Worm (Caenorhabditis elegans) whole organism, L3 larva: ENCODE data around the gene F15A4.10.

Source experiments
- R02D3.7 ChIP-seq: fragments of 150-350 bp; optimal IDR thresholded peaks from 2 replicates; lab custom pipeline; 2014; ENCODE audit warnings: missing biosample characterization, missing genetic modification characterization
- aly-2 ChIP-seq: fragments of 150-350 bp; optimal IDR thresholded peaks from 2 replicates; lab custom pipeline; 2014; ENCODE audit warnings: missing biosample characterization, missing genetic modification characterization
- ama-1 ChIP-seq: fragments of 150-350 bp; optimal IDR thresholded peaks from 2 replicates; lab custom pipeline; 2018
- ceh-16 ChIP-seq: sonication (generic microtip); optimal IDR thresholded peaks from 2 replicates; lab custom pipeline; 2017; ENCODE audit warnings: missing biosample characterization, missing genetic modification characterization
- ceh-28 ChIP-seq: fragments of 150-350 bp; optimal IDR thresholded peaks from 2 replicates; lab custom pipeline; 2014; ENCODE audit warnings: missing biosample characterization, missing genetic modification reagents, missing genetic modification characterization
- ceh-82 ChIP-seq: fragments of 150-350 bp; optimal IDR thresholded peaks from 2 replicates; lab custom pipeline; 2014; ENCODE audit warnings: missing biosample characterization, missing genetic modification characterization
- ceh-9 ChIP-seq: sonication (generic microtip); optimal IDR thresholded peaks from 2 replicates; lab custom pipeline; 2018; ENCODE audit warnings: missing biosample characterization, missing genetic modification characterization
- daf-12 ChIP-seq: fragments of 150-350 bp; optimal IDR thresholded peaks from 2 replicates; lab custom pipeline; 2014; ENCODE audit warnings: missing biosample characterization, missing genetic modification reagents, missing genetic modification characterization
- egl-27 ChIP-seq: sonication (generic microtip); optimal IDR thresholded peaks from 4 replicates; lab custom pipeline; 2017; ENCODE audit warnings: missing biosample characterization, missing genetic modification reagents, missing genetic modification characterization
- egl-5 ChIP-seq: fragments of 150-350 bp; optimal IDR thresholded peaks from 2 replicates; lab custom pipeline; 2017; ENCODE audit warnings: missing biosample characterization, missing genetic modification reagents, missing genetic modification characterization, inconsistent platforms
- elt-1 ChIP-seq: fragments of 150-350 bp; optimal IDR thresholded peaks from 2 replicates; lab custom pipeline; 2014; ENCODE audit warnings: missing biosample characterization, missing genetic modification characterization
- elt-2 ChIP-seq: sonication (generic microtip); optimal IDR thresholded peaks from 2 replicates; lab custom pipeline; 2016; ENCODE audit warnings: missing genetic modification reagents, mild to moderate bottlenecking, missing genetic modification characterization, missing compliant biosample characterization
- fkh-10 ChIP-seq: sonication (generic microtip); optimal IDR thresholded peaks from 2 replicates; lab custom pipeline; 2017; ENCODE audit warnings: missing biosample characterization, missing genetic modification reagents, missing genetic modification characterization
- fkh-2 ChIP-seq: fragments of 150-350 bp; optimal IDR thresholded peaks from 2 replicates; lab custom pipeline; 2014; ENCODE audit warnings: missing biosample characterization, missing genetic modification reagents, missing genetic modification characterization
- fos-1 ChIP-seq: fragments of 150-350 bp; optimal IDR thresholded peaks from 2 replicates; lab custom pipeline; 2014; ENCODE audit warnings: missing biosample characterization, missing genetic modification characterization
- hmg-11 ChIP-seq: sonication (generic microtip); optimal IDR thresholded peaks from 2 replicates; lab custom pipeline; 2016; ENCODE audit warnings: missing genetic modification characterization, missing compliant biosample characterization
- jun-1 ChIP-seq: fragments of 150-350 bp; optimal IDR thresholded peaks from 2 replicates; lab custom pipeline; 2014; ENCODE audit warnings: missing biosample characterization, missing genetic modification reagents, missing genetic modification characterization
- lin-39 ChIP-seq: fragments of 150-350 bp; optimal IDR thresholded peaks from 2 replicates; lab custom pipeline; 2018; ENCODE audit warnings: missing biosample characterization, missing genetic modification reagents, missing genetic modification characterization
- nhr-11 ChIP-seq: fragments of 150-350 bp; optimal IDR thresholded peaks from 2 replicates; lab custom pipeline; 2014; ENCODE audit warnings: missing biosample characterization, missing genetic modification characterization
- nhr-23 ChIP-seq: fragments of 150-350 bp; optimal IDR thresholded peaks from 2 replicates; lab custom pipeline; 2014; ENCODE audit warnings: missing biosample characterization, missing genetic modification reagents, missing genetic modification characterization
- nhr-237 ChIP-seq: fragments of 150-350 bp; optimal IDR thresholded peaks from 2 replicates; lab custom pipeline; 2014; ENCODE audit warnings: missing biosample characterization, missing genetic modification characterization
- nhr-25 ChIP-seq: sonication (generic microtip); optimal IDR thresholded peaks from 2 replicates; lab custom pipeline; 2017; ENCODE audit warnings: missing biosample characterization, missing genetic modification characterization
- pha-4 ChIP-seq: fragments of 150-350 bp; optimal IDR thresholded peaks from 2 replicates; lab custom pipeline; 2014; ENCODE audit warnings: missing biosample characterization, missing genetic modification reagents, missing genetic modification characterization
- pqm-1 ChIP-seq: fragments of 150-350 bp; optimal IDR thresholded peaks from 2 replicates; lab custom pipeline; 2017; ENCODE audit warnings: missing biosample characterization, missing genetic modification characterization, inconsistent platforms
- sea-2 ChIP-seq: fragments of 150-350 bp; sonication (generic microtip); optimal IDR thresholded peaks from 4 replicates; lab custom pipeline; 2014; ENCODE audit warnings: missing biosample characterization, missing genetic modification reagents, missing genetic modification characterization
- skn-1 ChIP-seq: fragments of 150-350 bp; optimal IDR thresholded peaks from 2 replicates; lab custom pipeline; 2014; ENCODE audit warnings: missing biosample characterization, missing genetic modification characterization
- snpc-4 ChIP-seq: fragments of 150-350 bp; optimal IDR thresholded peaks from 2 replicates; lab custom pipeline; 2014; ENCODE audit warnings: missing biosample characterization, missing genetic modification characterization
- tbx-2 ChIP-seq: sonication (generic microtip); optimal IDR thresholded peaks from 2 replicates; lab custom pipeline; 2016; ENCODE audit warnings: mild to moderate bottlenecking, missing genetic modification characterization, missing compliant biosample characterization
- unc-39 ChIP-seq: sonication (generic microtip); optimal IDR thresholded peaks from 4 replicates; lab custom pipeline; 2017; ENCODE audit warnings: missing biosample characterization, missing genetic modification characterization
- zag-1 ChIP-seq: fragments of 150-350 bp; optimal IDR thresholded peaks from 2 replicates; lab custom pipeline; 2014; ENCODE audit warnings: missing biosample characterization, missing genetic modification characterization

The F15A4.10 gene

DNA sequence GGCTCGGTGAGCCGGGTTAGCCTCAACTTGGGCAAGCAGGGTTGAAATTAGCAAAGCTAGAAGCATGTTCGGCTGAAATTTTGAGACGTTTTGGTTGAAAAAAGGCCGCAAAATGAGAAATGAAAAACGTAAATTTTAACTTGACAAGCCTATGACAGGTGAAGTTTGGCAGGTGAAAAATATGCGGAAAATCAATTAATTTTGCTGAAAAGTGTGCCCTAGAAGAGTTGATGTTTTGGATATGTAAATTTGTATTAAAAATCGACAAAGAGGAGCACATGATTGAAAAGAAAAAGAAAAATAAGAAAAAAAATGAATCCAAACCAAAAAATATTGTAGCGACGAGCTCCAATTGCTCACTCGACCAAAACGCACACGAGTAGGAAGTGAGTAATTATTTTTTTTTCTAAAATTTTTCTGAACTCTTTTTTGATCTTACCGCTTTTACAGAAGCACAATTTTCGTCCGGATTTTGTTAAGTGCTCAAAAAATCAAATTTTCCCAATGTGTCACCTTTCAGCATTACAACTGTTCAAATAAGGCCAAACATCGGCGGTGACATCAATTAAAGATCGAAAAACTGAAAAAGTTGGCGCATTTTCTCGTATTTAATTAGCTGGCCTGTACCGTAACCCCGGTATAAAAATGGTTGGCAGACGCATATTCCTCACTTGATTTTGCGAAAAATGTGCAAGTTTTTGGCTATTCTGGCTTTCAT lies 13.7 kb downstream of the F15A4.10 start, which contains the start of the genes F15A4.5 and phat-8:
Gene F15A4.5, minus strand, starts transcription at position 101 of the 718 bp plus-strand sequence.
Gene phat-8, plus strand, starts transcription at position 668 of the 718 bp plus-strand sequence.
- TF ChIP-seq elt-1 (tag; lab: Kevin White, UChicago): no peak
- no peak for TF ChIP-seq elt-2 (tag; lab: Kevin White, UChicago)
- TF ChIP-seq ceh-9: no peak
- no peak for TF ChIP-seq nhr-11 (tag; lab: Kevin White, UChicago)
- TF ChIP-seq unc-39: no peak
- TF ChIP-seq ceh-28 (tag; lab: Kevin White, UChicago): no peak
- TF ChIP-seq, all 47 proteins: peak for 0

DNA sequence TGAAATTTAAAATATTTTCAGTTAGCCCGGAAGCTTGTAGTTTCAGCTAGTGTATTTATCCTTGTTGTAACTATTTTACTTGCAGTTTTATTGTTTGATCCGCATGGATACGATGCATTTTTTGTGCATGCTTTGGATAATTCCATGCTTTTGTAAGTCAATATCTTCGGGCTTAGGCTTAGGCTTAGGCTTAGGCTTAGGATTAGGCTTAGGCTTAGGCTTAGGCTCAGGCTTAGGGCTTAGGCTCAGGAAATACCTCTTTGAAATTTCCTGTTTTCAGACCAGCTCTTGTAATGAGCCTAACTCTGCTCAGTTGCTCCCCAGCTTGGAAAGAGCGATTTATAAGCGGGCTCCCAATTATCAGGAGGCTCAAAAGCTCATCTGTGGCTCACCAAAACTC lies 17.9 kb downstream of the F15A4.10 start, which contains the start of gene srg-16:
Gene srg-16, plus strand, starts transcription at position 87 of the 400 bp plus-strand sequence.
- TF ChIP-seq egl-5 (tag; lab: Kevin White, UChicago) (no peak), hmg-11 (tag; lab: Kevin White, UChicago) (no peak), daf-12 (tag; lab: Kevin White, UChicago) (no peak), nhr-25 (tag; lab: Kevin White, UChicago) (no peak), pha-4 (no peak), snpc-4 (tag; lab: Kevin White, UChicago) (no peak), fkh-2 (no peak), nhr-237 (tag; lab: Kevin White, UChicago) (no peak), ceh-82 (tag; lab: Kevin White, UChicago) (no peak), pqm-1 (tag; lab: Kevin White, UChicago) (no peak), skn-1 (tag; lab: Kevin White, UChicago) (no peak), R02D3.7 (tag; lab: Kevin White, UChicago) (no peak)

- TF ChIP-seq nhr-23 (tag; lab: Kevin White, UChicago): no peak
- TF ChIP-seq sea-2 (GFP tag; lab: Kevin White, UChicago): no peak
- TF ChIP-seq nhr-11 (tag; lab: Kevin White, UChicago): no peak
- TF ChIP-seq unc-39: no peak
- TF ChIP-seq nhr-25 (tag; lab: Kevin White, UChicago): no peak
- no peak for TF ChIP-seq ceh-28 (tag; lab: Kevin White, UChicago)
- no peak for TF ChIP-seq pha-4
- TF ChIP-seq ceh-16: no peak
- TF ChIP-seq pqm-1 (tag; lab: Kevin White, UChicago): no peak
- TF ChIP-seq jun-1 (tag; lab: Kevin White, UChicago): no peak
- TF ChIP-seq egl-27 (tag; lab: Kevin White, UChicago): no peak
- TF ChIP-seq fkh-10 (GFP tag; lab: Kevin White, UChicago): no peak
- TF ChIP-seq zag-1 (tag; lab: Kevin White, UChicago): no peak
- TF ChIP-seq fkh-2: no peak
These were observed 19.4 kb downstream of the F15A4.10 start, which contains the start of gene sre-37 for ce11 chrII:12465557-12465956. TSS of gene sre-37 (plus strand) at chrII:12465857.

DNA sequence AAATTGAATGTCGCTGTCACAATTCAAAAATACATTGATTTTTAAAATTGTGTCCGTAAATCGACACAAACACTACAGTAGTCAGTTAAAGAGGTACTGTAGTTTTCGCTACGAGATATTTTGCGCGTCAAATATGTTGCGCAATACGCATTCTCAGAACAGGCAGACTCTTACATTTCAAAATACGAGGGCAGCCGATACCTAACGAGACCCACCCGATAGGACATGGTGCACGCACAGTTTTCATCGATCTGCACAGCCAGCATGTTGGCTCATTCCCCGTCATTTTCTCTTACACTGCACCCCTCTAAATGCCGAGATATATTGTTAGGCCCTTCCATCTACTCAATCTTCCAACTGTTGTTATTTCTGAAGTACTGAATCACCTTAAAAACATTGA lies 22.7 kb downstream of the F15A4.10 start, which contains the start of gene F15A4.2:
Gene F15A4.2, plus strand, starts transcription at position 301 of the 400 bp plus-strand sequence.
- TF ChIP-seq fos-1 (tag; lab: Kevin White, UChicago): no peak
- no peak for TF ChIP-seq fkh-10 (GFP tag; lab: Kevin White, UChicago)
- TF ChIP-seq unc-39: no peak
- TF ChIP-seq ama-1 (lab: Kevin White, UChicago): no peak
- no peak for TF ChIP-seq tbx-2 (tag; lab: Kevin White, UChicago)
- no peak for TF ChIP-seq nhr-237 (tag; lab: Kevin White, UChicago)
- no peak for TF ChIP-seq lin-39
- no peak for TF ChIP-seq ceh-82 (tag; lab: Kevin White, UChicago)
- no peak for TF ChIP-seq zag-1 (tag; lab: Kevin White, UChicago)
- no peak for TF ChIP-seq hmg-11 (tag; lab: Kevin White, UChicago)

ce11 chrII:12460602-12461453 lies 24.1 kb downstream of the F15A4.10 start, which contains the start of gene tag-280:
TSS of gene tag-280 (plus strand) at chrII:12460652.
- TF ChIP-seq zag-1 (tag; lab: Kevin White, UChicago): no peak
- no peak for TF ChIP-seq jun-1 (tag; lab: Kevin White, UChicago)
- no peak for TF ChIP-seq skn-1 (tag; lab: Kevin White, UChicago)
- no peak for TF ChIP-seq hmg-11 (tag; lab: Kevin White, UChicago)
- no peak for TF ChIP-seq aly-2
- no peak for TF ChIP-seq ceh-9
- TF ChIP-seq, all 47 proteins: peak for 0
